Worm (Caenorhabditis elegans): ENCODE data around the gene pkc-2.

ce11 chrX:9410747-9411146 is 46.1 kb downstream of the pkc-2 start:
- TF ChIP-seq him-1 (tag; optimal IDR thresholded peaks at IDR 0.05) (no peak), dao-5 (tag; optimal IDR thresholded peaks at IDR 0.05) (no peak)
